Fruit fly (Drosophila melanogaster): Measurements from ENCODE around the gene CG14200.

CG14200 gene

dm6 chrX:19453138-19453537 is 42.2 kb upstream of the CG14200 start (continued):
- TF ChIP-seq pnt (GFP tag; optimal IDR thresholded peaks at IDR 0.05) = no peak
- TF ChIP-seq hth (optimal IDR thresholded peaks at IDR 0.05) = no peak
- TF ChIP-seq h (optimal IDR thresholded peaks at IDR 0.05) = no peak
- peak; percentile 59 for TF ChIP-seq CG1603 (tag; optimal IDR thresholded peaks at IDR 0.05)
- TF ChIP-seq Abd-B (GFP tag; optimal IDR thresholded peaks at IDR 0.05) = peak; percentile 38
- TF ChIP-seq jigr1 (GFP tag; IDR thresholded peaks at IDR 0.05) = no peak
- no peak for TF ChIP-seq Poxn (GFP tag; IDR thresholded peaks at IDR 0.05)
- TF ChIP-seq CG12659 (GFP tag; optimal IDR thresholded peaks at IDR 0.05) = peak; percentile 44
- TF ChIP-seq so (GFP tag; IDR thresholded peaks at IDR 0.05) = no peak
- peak; percentile 27; the same call in 1 of the 2 replicates for TF ChIP-seq CG9932 (GFP tag; IDR thresholded peaks at IDR 0.05)
- TF ChIP-seq tap (tag; optimal IDR thresholded peaks at IDR 0.05) = peak; percentile 34
- no peak for TF ChIP-seq Sry-β (GFP tag; optimal IDR thresholded peaks at IDR 0.05)
- TF ChIP-seq E2f1 (GFP tag; IDR thresholded peaks at IDR 0.05) = no peak
- TF ChIP-seq CG10959 (GFP tag; IDR thresholded peaks at IDR 0.05) = no peak
- TF ChIP-seq CG15514 (GFP tag; optimal IDR thresholded peaks at IDR 0.05) = peak; percentile 39
- TF ChIP-seq CG17802 (tag; optimal IDR thresholded peaks at IDR 0.05) = no peak
- peak; percentile 36 for TF ChIP-seq CG9727 (GFP tag; optimal IDR thresholded peaks at IDR 0.05)
- peak; percentile 42 for TF ChIP-seq cwo (GFP tag; optimal IDR thresholded peaks at IDR 0.05)
- no peak for TF ChIP-seq prd (optimal IDR thresholded peaks at IDR 0.05)
- peak; percentile 47; the same call in 2 of the 3 replicates for TF ChIP-seq prd (GFP tag; IDR thresholded peaks at IDR 0.05)
- TF ChIP-seq Sry-δ (GFP tag; optimal IDR thresholded peaks at IDR 0.05) = no peak
- TF ChIP-seq Myb (GFP tag; optimal IDR thresholded peaks at IDR 0.05) = no peak
- 0 out of 3 replicates have a peak, but pooled peaks have one; percentile 30 for TF ChIP-seq CG17361 (GFP tag; IDR thresholded peaks at IDR 0.05)
- peak; percentile 52; the same call in 1 of the 2 replicates for TF ChIP-seq Rfx (GFP tag; IDR thresholded peaks at IDR 0.05)
- TF ChIP-seq CG13296 (GFP tag; optimal IDR thresholded peaks at IDR 0.05) = peak; percentile 31
- TF ChIP-seq gt (GFP tag; IDR thresholded peaks at IDR 0.05) = no peak
- TF ChIP-seq CG2199 (GFP tag; IDR thresholded peaks at IDR 0.05) = no peak
- no peak for TF ChIP-seq CG8359 (GFP tag; optimal IDR thresholded peaks at IDR 0.05; ENCODE audit: borderline replicate concordance)
- TF ChIP-seq CG14050 (GFP tag; IDR thresholded peaks at IDR 0.05) = no peak
- 0 out of 3 replicates have a peak, but pooled peaks have one; percentile 45 for TF ChIP-seq CG11456 (GFP tag; IDR thresholded peaks at IDR 0.05)
- no peak for TF ChIP-seq Dref (GFP tag; IDR thresholded peaks at IDR 0.05)
- TF ChIP-seq sna (GFP tag; IDR thresholded peaks at IDR 0.05; ENCODE audit: partially characterized antibody) = no peak
- TF ChIP-seq CG13424 (tag; optimal IDR thresholded peaks at IDR 0.05) = peak; percentile 10
- no peak for TF ChIP-seq p53 (GFP tag; optimal IDR thresholded peaks at IDR 0.05)
- TF ChIP-seq schlank (tag; optimal IDR thresholded peaks at IDR 0.05) = no peak
- peak; percentile 32 for TF ChIP-seq CG30403 (GFP tag; optimal IDR thresholded peaks at IDR 0.05)
- TF ChIP-seq salm (tag; optimal IDR thresholded peaks at IDR 0.05) = no peak
- no peak for TF ChIP-seq ken (GFP tag; IDR thresholded peaks at IDR 0.05)
- TF ChIP-seq CoRest (tag; optimal IDR thresholded peaks at IDR 0.05) = peak; percentile 37
- peak; percentile 25 for TF ChIP-seq CG6854 (GFP tag; optimal IDR thresholded peaks at IDR 0.05)
- no peak for TF ChIP-seq Doc3 (GFP tag; IDR thresholded peaks at IDR 0.05; ENCODE audit: partially characterized antibody)
- 0 out of 2 replicates have a peak, but pooled peaks have one; percentile 15 for TF ChIP-seq Awh (GFP tag; IDR thresholded peaks at IDR 0.05)
- TF ChIP-seq unpg (GFP tag; optimal IDR thresholded peaks at IDR 0.05) = peak; percentile 53
- TF ChIP-seq fd3F (GFP tag; optimal IDR thresholded peaks at IDR 0.05) = peak; percentile 31
- TF ChIP-seq PHDP (tag; optimal IDR thresholded peaks at IDR 0.05) = peak; percentile 45
- TF ChIP-seq Dfd (GFP tag; optimal IDR thresholded peaks at IDR 0.05) = no peak
- TF ChIP-seq Mrtf (GFP tag; IDR thresholded peaks at IDR 0.05) = 0 out of 3 replicates have a peak, but pooled peaks have one; percentile 7
- TF ChIP-seq bcd (GFP tag; optimal IDR thresholded peaks at IDR 0.05) = peak; percentile 34
- TF ChIP-seq Fer3 (tag; optimal IDR thresholded peaks at IDR 0.05) = peak; percentile 47
- TF ChIP-seq bowl (GFP tag; IDR thresholded peaks at IDR 0.05) = no peak
- no peak for TF ChIP-seq abd-A (tag; optimal IDR thresholded peaks at IDR 0.05)
- 0 out of 2 replicates have a peak, but pooled peaks have one; percentile 19 for TF ChIP-seq ttk (GFP tag; IDR thresholded peaks at IDR 0.05)
